ENCODE assay signal across 3 fruit fly cellular contexts in genomic region chr3R:18280866-18281473, dm6.
TF ChIP-seq lines count a peak whose summit lies in the region.

No protein-coding gene starts in this region.

- no peak for TF ChIP-seq CTCF in whole organism, embryonic (GFP tag; optimal IDR thresholded peaks at IDR 0.05; lab: Kevin White, UChicago)

TF ChIP-seq in whole organism, embryonic, 481 proteins besides CTCF, POLR2A, EP300 and RAD21:
- TF ChIP-seq CG9932 (GFP tag; IDR thresholded peaks at IDR 0.05; lab: Robert Waterston, UW) (no peak), wor (GFP tag; IDR thresholded peaks at IDR 0.05; lab: Robert Waterston, UW) (no peak), Pdp1 (GFP tag; optimal IDR thresholded peaks at IDR 0.05; lab: Kevin White, UChicago) (peak in 1 of 2 experiments; percentile 14), CG6175 (GFP tag; IDR thresholded peaks at IDR 0.05; lab: Robert Waterston, UW) (no peak), grn (GFP tag; optimal IDR thresholded peaks at IDR 0.05; lab: Kevin White, UChicago) (peak; percentile 64), chinmo (GFP tag; IDR thresholded peaks at IDR 0.05; lab: Robert Waterston, UW; ENCODE audit: partially characterized antibody) (0 out of 4 replicates have a peak, but pooled peaks have one; percentile 11), CG14014 (GFP tag; IDR thresholded peaks at IDR 0.05; lab: Robert Waterston, UW) (no peak), CG15479 (GFP tag; optimal IDR thresholded peaks at IDR 0.05; lab: Kevin White, UChicago) (peak; percentile 99), mirr (GFP tag; optimal IDR thresholded peaks at IDR 0.05; lab: Kevin White, UChicago) (peak; percentile 26), cwo (GFP tag; optimal IDR thresholded peaks at IDR 0.05; lab: Kevin White, UChicago) (peak; percentile 71), Mes4 (GFP tag; optimal IDR thresholded peaks at IDR 0.05; lab: Kevin White, UChicago) (no peak), exex (tag; optimal IDR thresholded peaks at IDR 0.05; lab: Kevin White, UChicago) (peak; percentile 66), CG17186 (GFP tag; optimal IDR thresholded peaks at IDR 0.05; lab: Kevin White, UChicago) (no peak), sug (tag; optimal IDR thresholded peaks at IDR 0.05; lab: Kevin White, UChicago) (peak; percentile 72), fd96Cb (tag; optimal IDR thresholded peaks at IDR 0.05; lab: Kevin White, UChicago) (no peak)
TF ChIP-seq in whole organism, embryonic: peak in this region for 8.

TF ChIP-seq in whole organism, prepupa, 60 proteins besides CTCF, POLR2A, EP300 and RAD21:
- TF ChIP-seq CG11294 (GFP tag; IDR thresholded peaks at IDR 0.05; lab: Robert Waterston, UW) (no peak), Eip93F (GFP tag; optimal IDR thresholded peaks at IDR 0.05; lab: Kevin White, UChicago) (peak; percentile 2), vri (GFP tag; optimal IDR thresholded peaks at IDR 0.05; lab: Kevin White, UChicago) (peak; percentile 17)

TF ChIP-seq in whole organism, wandering third instar larva, 38 proteins besides CTCF, POLR2A, EP300 and RAD21:
- TF ChIP-seq brk (GFP tag; optimal IDR thresholded peaks at IDR 0.05; lab: Kevin White, UChicago) (no peak), GATAd (GFP tag; optimal IDR thresholded peaks at IDR 0.05; lab: Kevin White, UChicago) (no peak), sage (GFP tag; optimal IDR thresholded peaks at IDR 0.05; lab: Kevin White, UChicago) (no peak), Rel (GFP tag; optimal IDR thresholded peaks at IDR 0.05; lab: Kevin White, UChicago) (no peak), Rel (tag; optimal IDR thresholded peaks at IDR 0.05; lab: Kevin White, UChicago) (peak; percentile 3), Abd-B (GFP tag; optimal IDR thresholded peaks at IDR 0.05; lab: Kevin White, UChicago) (no peak), Dif (GFP tag; optimal IDR thresholded peaks at IDR 0.05; lab: Kevin White, UChicago; ENCODE audit: partially characterized antibody) (no peak)
